Fruit fly (Drosophila melanogaster): ENCODE results near the gene Adi1.

The Adi1 gene

DNA sequence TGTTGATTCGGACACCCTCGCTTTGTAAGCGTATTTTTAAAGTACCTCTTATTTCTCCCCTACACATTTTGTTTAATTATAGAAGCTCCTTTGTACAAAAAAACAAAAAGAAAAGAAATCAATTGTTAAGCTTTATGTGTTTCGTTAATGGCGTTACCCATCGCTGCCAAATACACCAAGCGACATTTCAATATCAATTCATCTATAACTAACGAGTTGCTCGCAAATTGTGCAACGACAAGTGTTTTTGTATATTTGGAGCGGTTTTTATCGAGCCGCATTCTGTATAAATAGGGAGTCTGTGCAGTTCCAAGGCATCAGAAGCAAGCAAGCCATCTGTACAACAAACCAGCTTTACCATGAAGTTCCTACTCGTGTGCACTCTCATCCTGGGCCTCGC lies 23.7 kb upstream of the Adi1 start, which contains the start of gene CG18628:
TSS of gene CG18628 (plus strand) at position 301 of the 400 bp plus-strand sequence.
- no peak for TF ChIP-seq grn (GFP tag; optimal IDR thresholded peaks at IDR 0.05)
- no peak for TF ChIP-seq Atf3 (GFP tag; optimal IDR thresholded peaks at IDR 0.05)
- no peak for TF ChIP-seq hbn (GFP tag; IDR thresholded peaks at IDR 0.05; ENCODE audit: partially characterized antibody)
- TF ChIP-seq CG11695 (GFP tag; IDR thresholded peaks at IDR 0.05) = no peak
- TF ChIP-seq HHEX (GFP tag; optimal IDR thresholded peaks at IDR 0.05) = no peak
- TF ChIP-seq CG10654 (GFP tag; optimal IDR thresholded peaks at IDR 0.05) = no peak

DNA sequence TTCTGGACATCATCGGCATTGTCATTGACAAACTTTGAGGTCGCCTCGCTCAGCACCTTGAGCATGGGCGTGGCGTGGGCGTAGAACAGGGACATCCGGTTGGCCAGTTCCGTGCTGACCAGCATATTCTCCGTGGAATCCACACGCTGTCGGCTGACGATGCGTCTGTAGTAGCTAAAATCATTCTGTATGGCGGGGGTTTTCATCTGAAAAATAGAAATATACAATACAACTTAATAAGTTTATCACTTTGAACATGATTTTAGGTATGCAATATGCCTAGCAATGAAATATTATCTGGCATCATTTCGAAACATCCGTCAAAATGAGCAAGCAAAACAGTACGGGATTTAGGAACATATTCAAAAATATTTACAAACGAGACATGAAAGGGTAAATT lies 21.6 kb upstream of the Adi1 start, which contains the start of gene CG14154:
TSS of gene CG14154 (plus strand) at position 301 of the 400 bp plus-strand sequence.
- TF ChIP-seq inv (GFP tag; IDR thresholded peaks at IDR 0.05; ENCODE audit: partially characterized antibody) = no peak
- no peak for TF ChIP-seq lmd (GFP tag; IDR thresholded peaks at IDR 0.05)
- peak; percentile 22 for TF ChIP-seq sens (GFP tag)
- TF ChIP-seq eve (GFP tag; optimal IDR thresholded peaks at IDR 0.05) = no peak

dm6 chr3L:10643228-10643627 lies 19.9 kb upstream of the Adi1 start, which contains the start of gene CG14153:
Gene CG14153 (plus strand): TSS chr3L:10643528.
- TF ChIP-seq CkIIα-i1 (GFP tag; IDR thresholded peaks at IDR 0.05) (no peak), Ets97D (GFP tag; optimal IDR thresholded peaks at IDR 0.05) (no peak), CG10565 (GFP tag; optimal IDR thresholded peaks at IDR 0.05) (no peak), CG1602 (GFP tag; optimal IDR thresholded peaks at IDR 0.05) (no peak), gt (GFP tag; IDR thresholded peaks at IDR 0.05) (no peak), dati (GFP tag; IDR thresholded peaks at IDR 0.05) (no peak), Hmx (GFP tag; optimal IDR thresholded peaks at IDR 0.05) (no peak), CG8359 (GFP tag; optimal IDR thresholded peaks at IDR 0.05; ENCODE audit: borderline replicate concordance) (no peak)

DNA sequence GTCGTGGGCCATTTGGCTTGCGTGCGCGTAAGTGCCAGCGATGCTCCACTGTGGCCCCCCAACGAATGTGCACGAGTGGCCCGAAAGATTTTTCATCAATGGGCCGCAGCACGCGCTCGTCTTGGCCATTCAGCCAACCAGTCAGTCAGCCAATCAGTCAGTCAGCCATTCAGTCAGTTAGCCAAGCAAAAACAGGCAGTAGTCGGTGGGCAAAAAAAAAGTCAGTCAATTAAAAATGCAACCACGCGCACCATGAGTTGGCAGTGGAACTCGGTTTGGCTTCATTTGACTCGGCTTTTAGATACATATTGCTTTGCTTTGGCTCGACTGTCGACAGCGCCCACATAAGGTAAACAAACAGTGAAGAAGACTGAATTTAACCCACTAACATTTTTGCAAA lies 17.2 kb upstream of the Adi1 start:
- peak; percentile 97 for TF ChIP-seq CG8281 (tag; optimal IDR thresholded peaks at IDR 0.05)
- no peak for TF ChIP-seq CG12391 (tag; optimal IDR thresholded peaks at IDR 0.05)
- TF ChIP-seq Nf-YC (tag; optimal IDR thresholded peaks at IDR 0.05) = no peak
- TF ChIP-seq CG32532 (GFP tag; IDR thresholded peaks at IDR 0.05) = peak; percentile 37; the same call in 1 of the 2 replicates
- no peak for TF ChIP-seq Bgb (GFP tag; IDR thresholded peaks at IDR 0.05; ENCODE audit: partially characterized antibody)
- TF ChIP-seq CG3995 (GFP tag; optimal IDR thresholded peaks at IDR 0.05) = no peak
- TF ChIP-seq row (GFP tag; IDR thresholded peaks at IDR 0.05) = peak; percentile 29; the same call in 1 of the 3 replicates
- TF ChIP-seq CG2889 (GFP tag; IDR thresholded peaks at IDR 0.05) = 0 out of 3 replicates have a peak, but pooled peaks have one; percentile 39
- TF ChIP-seq vvl (GFP tag; IDR thresholded peaks at IDR 0.05) = peak; percentile 42; the same call in 1 of the 2 replicates
- TF ChIP-seq CG11247 (GFP tag; IDR thresholded peaks at IDR 0.05) = 0 out of 2 replicates have a peak, but pooled peaks have one; percentile 28
- TF ChIP-seq CG5953 (GFP tag; IDR thresholded peaks at IDR 0.05) = peak; percentile 7; the same call in 1 of the 2 replicates
- TF ChIP-seq sr (GFP tag; IDR thresholded peaks at IDR 0.05) = peak; percentile 62; the same call in 1 of the 3 replicates
- TF ChIP-seq chinmo (GFP tag; IDR thresholded peaks at IDR 0.05; ENCODE audit: partially characterized antibody) = peak; percentile 43; the same call in 1 of the 4 replicates
- no peak for TF ChIP-seq Rx (GFP tag; IDR thresholded peaks at IDR 0.05)
- 0 out of 2 replicates have a peak, but pooled peaks have one; percentile 20 for TF ChIP-seq Awh (GFP tag; IDR thresholded peaks at IDR 0.05)
- peak; percentile 2; the same call in 1 of the 2 replicates for TF ChIP-seq CG14441 (GFP tag; IDR thresholded peaks at IDR 0.05)
- peak; percentile 43 for TF ChIP-seq grau (tag; optimal IDR thresholded peaks at IDR 0.05)
- TF ChIP-seq CG16779 (GFP tag; IDR thresholded peaks at IDR 0.05) = 0 out of 2 replicates have a peak, but pooled peaks have one; percentile 25
- TF ChIP-seq CG12769 (tag; optimal IDR thresholded peaks at IDR 0.05) = peak; percentile 12
- TF ChIP-seq z (GFP tag; IDR thresholded peaks at IDR 0.05) = 0 out of 3 replicates have a peak, but pooled peaks have one; percentile 9
- TF ChIP-seq Oaz (GFP tag; IDR thresholded peaks at IDR 0.05) = 0 out of 2 replicates have a peak, but pooled peaks have one; percentile 21
- peak; percentile 46; the same call in 1 of the 3 replicates for TF ChIP-seq ci (GFP tag; IDR thresholded peaks at IDR 0.05)
- TF ChIP-seq Med (GFP tag) = peak; percentile 7
